Worm (Caenorhabditis elegans) whole organism, L4/young adult: Measurements from ENCODE around the gene odd-2.

Experiments used
- W03F9.2 ChIP-seq: fragments of 150-350 bp; optimal IDR thresholded peaks from 2 replicates; lab custom pipeline; 2014; ENCODE audit warnings: missing biosample characterization, missing genetic modification characterization
- dao-5 ChIP-seq: sonication (generic microtip); optimal IDR thresholded peaks from 2 replicates; lab custom pipeline; 2016; ENCODE audit warnings: missing genotype, missing genetic modification characterization, moderate library complexity, missing compliant biosample characterization
- him-1 ChIP-seq: sonication (generic microtip); optimal IDR thresholded peaks from 2 replicates; lab custom pipeline; 2016; ENCODE audit warnings: missing genotype, missing genetic modification reagents, missing genetic modification characterization, missing compliant biosample characterization

The odd-2 gene

DNA sequence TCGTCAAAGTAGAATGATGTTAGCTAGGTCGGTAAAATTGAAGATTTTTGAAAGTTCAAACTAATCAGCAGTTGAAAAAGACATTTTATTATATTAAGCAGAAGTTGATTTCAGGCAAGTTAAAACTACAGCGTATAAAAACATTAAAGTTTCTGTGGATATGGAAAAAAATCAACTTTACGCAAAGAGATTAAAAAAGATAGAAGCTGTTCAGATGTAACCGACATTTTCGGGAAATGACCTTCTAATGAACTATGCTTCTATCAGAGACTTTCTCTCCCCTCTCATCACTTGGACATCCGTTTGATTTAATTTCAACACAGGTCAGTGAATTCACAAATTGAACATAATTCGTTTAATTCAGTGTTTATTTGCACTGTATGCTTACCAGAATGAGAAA is 20.0 kb upstream of the odd-2 start, which contains the start of gene T13C5.7:
T13C5.7 (plus strand) TSS at position 301 of the 400 bp plus-strand sequence.
- TF ChIP-seq him-1 (tag; lab: Kevin White, UChicago) = no peak
- no peak for TF ChIP-seq dao-5 (tag; lab: Kevin White, UChicago)
- no peak for TF ChIP-seq W03F9.2

DNA sequence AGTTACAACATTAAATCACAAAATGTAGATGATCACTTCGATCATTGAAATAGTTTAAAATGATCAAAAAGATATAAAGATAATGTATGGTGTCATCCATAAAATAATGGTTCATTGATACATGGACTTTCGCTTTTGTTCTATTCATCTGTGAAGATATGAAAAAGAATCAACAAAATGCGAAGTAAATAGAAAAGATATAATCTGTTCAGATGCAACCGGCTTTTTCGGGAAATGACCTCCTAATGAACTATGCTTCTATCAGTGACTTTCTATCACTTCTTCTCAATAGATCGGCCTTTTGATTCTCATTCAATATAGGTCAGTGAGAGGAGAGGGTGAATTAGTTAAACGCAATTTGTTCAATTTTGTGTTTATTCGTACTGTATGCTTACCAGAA is 18.7 kb upstream of the odd-2 start:
- TF ChIP-seq him-1 (tag; lab: Kevin White, UChicago) = no peak

DNA sequence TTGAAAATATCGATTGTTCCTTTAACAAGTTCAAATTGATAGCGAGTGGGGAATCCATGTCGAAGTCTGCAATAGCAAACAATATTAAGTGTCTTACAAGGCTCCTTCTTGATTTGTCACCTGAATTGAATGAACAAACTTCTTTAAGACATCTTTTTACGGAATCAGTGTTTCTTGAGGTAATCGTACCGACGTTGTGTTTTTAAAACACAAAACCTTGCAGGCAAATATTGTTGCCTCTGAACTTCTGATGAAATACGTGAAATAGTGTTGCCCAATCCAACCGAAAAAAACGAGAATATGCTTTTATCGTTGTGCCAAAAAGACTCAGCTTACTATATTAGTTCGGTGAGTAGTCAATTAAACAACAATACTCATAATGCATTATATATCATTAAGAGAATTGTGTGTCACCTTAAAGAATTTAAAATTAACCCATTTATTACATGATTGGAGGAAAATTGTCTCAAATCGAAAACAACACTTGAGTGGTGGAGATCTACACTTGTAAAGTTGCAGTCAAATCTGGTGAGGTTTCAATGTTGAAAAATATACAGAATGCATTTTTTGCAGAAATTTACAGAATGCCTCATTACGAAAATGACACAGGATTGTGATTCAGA is 17.7 kb upstream of the odd-2 start, which contains the start of the genes T25B2.4 and T13C5.3:
T25B2.4 (plus strand) TSS at position 301 of the 623 bp plus-strand sequence.
T13C5.3 (plus strand) TSS at position 573 of the 623 bp plus-strand sequence.
- TF ChIP-seq him-1 (tag; lab: Kevin White, UChicago) = no peak
- TF ChIP-seq dao-5 (tag; lab: Kevin White, UChicago) = no peak
- TF ChIP-seq W03F9.2 = no peak

DNA sequence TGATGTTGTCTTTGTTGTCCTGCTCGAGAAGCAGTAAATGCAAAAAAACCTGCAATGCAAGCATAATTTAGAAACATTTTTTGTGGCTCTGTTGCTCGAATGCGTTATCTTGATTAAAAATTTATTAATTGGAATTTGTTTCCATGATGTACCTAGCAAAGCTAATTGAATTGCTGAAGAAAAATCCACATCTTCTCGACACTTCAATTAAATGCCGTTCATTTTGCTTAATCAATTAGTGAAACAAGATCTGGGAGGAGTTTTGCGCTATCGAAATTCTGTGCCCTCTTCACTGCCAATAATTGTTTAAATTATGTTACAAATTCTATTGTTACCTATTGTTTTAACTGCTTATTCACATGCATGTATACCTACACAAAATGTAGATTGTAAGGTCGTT is 15.5 kb upstream of the odd-2 start, which contains the start of gene T25B2.3:
T25B2.3 (plus strand) TSS at position 301 of the 400 bp plus-strand sequence.
- TF ChIP-seq W03F9.2 (no peak), him-1 (tag; lab: Kevin White, UChicago) (no peak), dao-5 (tag; lab: Kevin White, UChicago) (no peak)

DNA sequence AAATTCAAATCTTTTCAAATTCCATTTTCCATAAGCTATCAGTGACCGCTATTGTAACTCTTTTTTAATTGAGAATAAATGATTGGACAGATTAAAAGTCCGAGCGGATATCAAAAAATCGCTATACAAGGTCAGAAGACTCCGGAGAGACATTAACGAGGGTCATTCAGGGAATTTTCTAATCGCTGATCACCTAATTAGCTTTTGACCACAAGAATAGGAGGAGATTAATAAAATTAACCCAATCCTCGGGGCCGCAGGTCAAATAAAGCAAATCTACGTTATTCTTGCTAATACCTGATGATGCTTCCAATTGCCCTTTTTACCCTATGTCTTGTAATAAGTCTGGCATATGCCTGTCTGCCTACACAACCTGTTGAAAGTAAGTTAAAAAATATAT is 13.3 kb upstream of the odd-2 start, which contains the start of gene T25B2.1:
T25B2.1 (plus strand) TSS at position 301 of the 400 bp plus-strand sequence.
- no peak for TF ChIP-seq dao-5 (tag; lab: Kevin White, UChicago)
- no peak for TF ChIP-seq W03F9.2
- TF ChIP-seq him-1 (tag; lab: Kevin White, UChicago) = no peak

DNA sequence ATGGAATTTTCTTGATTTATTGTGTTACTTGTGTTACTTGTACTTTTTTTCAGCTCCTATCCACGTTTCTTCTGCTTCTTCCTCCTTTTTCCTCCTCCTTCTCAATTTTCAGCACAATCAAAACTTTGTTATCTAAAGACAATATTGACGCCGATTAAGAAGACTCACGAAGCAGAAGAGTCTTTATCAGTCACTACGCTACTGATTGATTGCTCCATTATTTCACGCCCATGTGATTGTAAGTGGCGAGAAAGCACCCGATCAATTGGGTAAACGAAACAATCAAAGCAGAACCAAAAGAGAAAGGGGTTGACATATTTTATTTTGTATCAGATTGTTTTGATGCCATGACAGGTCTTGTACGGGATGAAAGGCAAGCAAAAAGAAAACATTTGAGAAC is 8.9 kb upstream of the odd-2 start, which contains the start of gene T25B2.2:
T25B2.2 (plus strand) TSS at position 392 of the 400 bp plus-strand sequence.
- TF ChIP-seq dao-5 (tag; lab: Kevin White, UChicago) (no peak), W03F9.2 (no peak), him-1 (tag; lab: Kevin White, UChicago) (no peak)

DNA sequence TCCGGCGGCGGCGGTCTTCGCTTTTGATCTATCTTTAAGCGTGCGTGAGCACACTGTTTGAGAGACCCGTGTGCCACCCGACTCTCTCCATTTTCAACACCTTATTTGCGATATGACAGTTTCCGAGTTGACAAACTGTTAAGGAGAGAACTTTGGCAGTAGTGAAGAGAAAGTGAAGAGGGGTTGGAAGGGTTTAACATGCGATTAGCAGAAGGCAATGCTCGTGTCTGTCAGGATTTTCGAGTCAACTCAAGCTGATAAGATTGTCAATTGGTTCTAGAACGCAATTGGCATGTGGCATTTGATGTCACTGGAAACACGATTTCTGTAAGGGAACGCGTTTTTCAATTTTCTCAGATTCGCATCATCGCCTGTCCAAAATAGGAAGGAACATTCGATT is 7.0 kb upstream of the odd-2 start:
- TF ChIP-seq him-1 (tag; lab: Kevin White, UChicago) = no peak
- no peak for TF ChIP-seq dao-5 (tag; lab: Kevin White, UChicago)
- no peak for TF ChIP-seq W03F9.2

DNA sequence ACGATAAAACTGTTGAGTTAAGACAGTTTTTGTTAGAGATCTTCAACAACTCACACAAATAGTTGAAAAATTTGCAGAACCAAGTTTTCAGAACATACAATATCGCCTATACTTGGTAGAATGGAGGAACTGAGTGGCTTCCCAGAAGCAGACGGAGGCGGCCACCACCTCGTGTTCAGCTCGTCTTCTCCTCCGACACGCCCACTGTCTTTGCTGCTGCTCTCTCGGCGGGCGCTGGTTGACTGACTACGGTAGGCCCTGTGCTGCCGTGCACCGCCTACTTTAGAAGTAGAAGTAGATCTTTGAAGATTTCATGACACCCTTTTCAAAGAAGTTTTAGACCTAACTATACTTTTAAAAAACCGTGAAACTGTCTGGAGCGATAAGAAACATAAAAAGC is 1.7 kb upstream of the odd-2 start:
- TF ChIP-seq dao-5 (tag; lab: Kevin White, UChicago) = no peak
- no peak for TF ChIP-seq him-1 (tag; lab: Kevin White, UChicago)
- TF ChIP-seq W03F9.2 = no peak

DNA sequence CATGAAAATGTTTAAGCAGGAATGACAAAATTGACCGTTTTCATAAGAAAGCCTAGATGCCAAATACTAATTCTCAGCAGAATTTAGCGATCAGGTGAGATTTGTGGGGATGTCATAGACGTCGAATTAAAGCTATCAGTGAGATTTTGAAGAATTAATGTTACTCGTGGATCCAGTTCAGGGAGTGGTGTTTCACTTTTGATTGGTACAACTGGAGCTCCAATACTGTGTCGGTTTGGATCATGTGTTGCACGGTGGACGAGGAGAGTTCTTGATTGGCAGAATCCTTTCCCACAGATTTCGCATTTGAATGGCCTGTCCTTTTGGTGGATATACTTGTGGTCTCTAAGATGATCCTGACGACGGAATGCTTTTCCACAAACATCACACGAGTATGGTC is 765 bp downstream of the odd-2 start:
- TF ChIP-seq dao-5 (tag; lab: Kevin White, UChicago) (no peak), W03F9.2 (no peak), him-1 (tag; lab: Kevin White, UChicago) (no peak)

DNA sequence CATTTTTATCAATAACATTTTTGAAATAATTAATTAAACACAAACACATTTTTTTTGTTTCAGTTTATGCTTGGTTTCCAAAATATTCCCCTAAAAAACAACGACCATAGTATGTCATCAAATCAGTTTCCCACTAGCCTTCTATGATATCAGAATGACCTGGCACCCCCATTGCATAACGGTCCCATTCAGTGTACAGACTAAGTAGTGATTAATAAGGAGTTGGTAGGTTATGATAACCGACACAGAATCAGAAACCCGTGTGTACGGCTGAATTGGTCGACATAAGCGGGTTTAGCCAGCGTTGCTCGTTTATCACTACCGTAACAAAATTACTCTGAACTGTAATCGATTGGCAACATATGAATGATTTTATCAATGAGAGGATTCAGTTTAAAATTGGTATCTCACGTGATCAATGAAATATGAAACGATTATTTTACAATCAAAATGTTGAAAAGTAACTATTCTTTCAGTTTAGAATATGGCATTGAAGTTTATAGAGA is 2.9 kb downstream of the odd-2 start:
- TF ChIP-seq W03F9.2 (no peak), him-1 (tag; lab: Kevin White, UChicago) (no peak), dao-5 (tag; lab: Kevin White, UChicago) (no peak)

DNA sequence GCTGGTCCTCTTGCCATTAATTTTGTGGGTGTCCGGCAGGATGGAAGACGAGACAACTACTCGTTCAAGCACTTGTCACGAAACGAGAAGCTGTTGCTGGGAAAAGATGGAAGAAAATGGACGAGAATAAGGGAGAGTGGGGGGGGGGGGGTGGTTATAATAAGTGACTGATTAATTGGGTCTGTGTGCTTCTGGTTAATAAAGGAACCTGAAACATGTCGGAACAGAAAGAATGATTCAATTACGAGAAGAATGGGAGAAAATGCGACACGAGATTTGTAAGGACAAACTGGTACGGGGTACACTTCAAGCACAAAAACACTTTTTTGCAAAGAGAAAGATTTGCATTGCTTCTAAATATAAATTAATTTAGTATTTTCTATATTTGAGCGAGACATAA is 4.9 kb downstream of the odd-2 start:
- no peak for TF ChIP-seq him-1 (tag; lab: Kevin White, UChicago)
- no peak for TF ChIP-seq W03F9.2
- TF ChIP-seq dao-5 (tag; lab: Kevin White, UChicago) = no peak

DNA sequence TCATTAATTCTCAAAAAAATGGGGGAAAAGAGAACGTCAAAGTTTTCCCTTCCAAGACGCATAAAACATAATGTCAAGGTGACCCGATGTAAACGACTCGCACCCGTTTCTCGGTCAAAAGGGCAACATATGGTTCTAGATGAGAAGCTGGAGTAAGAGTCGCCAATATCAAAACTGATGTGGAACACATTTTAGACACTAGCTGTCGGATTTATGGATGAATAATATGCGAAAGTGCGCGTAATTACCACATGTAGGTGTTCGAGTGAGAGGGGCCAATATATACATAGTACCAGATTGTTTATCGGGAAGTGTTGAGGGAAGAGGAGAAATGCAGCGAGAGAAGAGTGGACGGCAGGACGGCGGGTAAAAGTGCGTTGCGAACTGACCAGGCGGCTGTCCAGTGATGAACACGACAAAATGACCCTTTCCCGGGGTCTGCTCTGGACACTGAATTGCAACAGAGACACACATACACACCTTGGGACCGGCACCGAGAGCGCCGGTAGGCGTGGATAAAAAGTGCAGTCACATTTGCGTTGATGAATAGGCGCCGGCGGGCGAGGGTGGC is 9.3 kb downstream of the odd-2 start:
- TF ChIP-seq dao-5 (tag; lab: Kevin White, UChicago) (no peak), him-1 (tag; lab: Kevin White, UChicago) (no peak), W03F9.2 (no peak)

DNA sequence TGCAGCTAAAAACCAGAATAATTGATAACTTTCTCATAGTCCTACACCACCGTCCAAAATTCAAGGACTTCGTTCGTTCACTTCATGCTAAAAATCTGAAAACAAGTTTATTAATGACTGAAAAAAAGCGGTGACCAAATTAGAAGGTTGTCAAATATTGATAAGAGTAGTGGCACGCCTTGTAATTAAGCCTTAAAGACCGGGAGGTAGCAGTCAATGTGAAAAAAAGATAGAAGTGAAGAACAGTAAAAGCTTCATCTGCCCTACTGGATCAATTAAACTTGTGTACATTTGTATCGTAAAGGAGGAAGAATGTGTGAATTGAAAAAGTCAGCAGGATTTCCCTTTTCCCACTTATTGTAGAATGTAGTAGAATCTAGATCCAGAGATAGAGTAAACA is 9.9 kb downstream of the odd-2 start, which contains the start of gene tag-275:
tag-275 (minus strand) TSS at position 101 of the 400 bp plus-strand sequence.
- no peak for TF ChIP-seq dao-5 (tag; lab: Kevin White, UChicago)
- no peak for TF ChIP-seq him-1 (tag; lab: Kevin White, UChicago)

DNA sequence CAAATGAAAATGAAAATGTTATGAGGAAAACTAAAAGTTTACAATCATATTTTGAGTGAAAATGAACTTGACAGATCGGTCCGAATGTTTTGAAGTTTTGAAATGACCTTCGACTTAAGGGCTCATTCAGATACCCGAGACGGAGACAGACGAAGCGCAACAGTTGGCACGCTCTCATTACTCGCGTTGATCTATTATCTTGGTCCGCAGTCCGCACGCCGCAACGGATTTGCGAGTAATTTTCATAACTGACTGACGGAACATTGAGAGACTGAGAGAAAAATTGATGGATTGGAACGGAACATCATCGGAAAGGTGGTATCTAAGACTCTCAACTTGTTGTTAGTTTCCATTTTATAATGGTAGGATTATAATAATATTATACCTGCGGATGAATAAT is 14.4 kb downstream of the odd-2 start:
- no peak for TF ChIP-seq W03F9.2
